Worm (Caenorhabditis elegans): ENCODE measurements around the gene C45B2.8.

Gene C45B2.8

DNA sequence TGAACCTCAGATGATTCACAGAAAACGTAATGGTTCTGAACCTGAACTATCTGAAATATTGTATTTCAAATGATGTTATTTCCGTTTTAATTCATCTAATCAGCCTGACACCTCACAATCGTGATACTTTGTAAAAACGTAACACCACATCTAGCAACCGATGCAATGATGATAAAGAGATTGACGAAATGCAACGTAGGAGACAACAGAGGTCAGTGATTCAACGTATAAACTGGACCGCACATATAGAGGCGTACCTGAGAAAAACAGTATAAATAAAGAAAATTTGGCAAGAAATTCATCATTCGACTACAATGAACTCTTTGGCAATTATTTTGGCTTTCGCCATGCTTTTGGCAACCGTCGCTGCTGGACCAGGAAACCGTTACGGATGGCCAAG, 3.3 kb upstream of the C45B2.8 start, which contains the start of gene C45B2.2:
TSS of gene C45B2.2 (plus strand) at position 301 of the 400 bp plus-strand sequence.
- TF ChIP-seq ZK337.2 (GFP tag; IDR thresholded peaks at IDR 0.05) (no peak), php-3 (GFP tag; IDR thresholded peaks at IDR 0.05) (no peak), jun-1 (tag; optimal IDR thresholded peaks at IDR 0.05) (no peak), saeg-2 (GFP tag; IDR thresholded peaks at IDR 0.05) (no peak), pha-4 (GFP tag; IDR thresholded peaks at IDR 0.05) (no peak), pha-4 (tag; optimal IDR thresholded peaks at IDR 0.05) (no peak), D1046.2 (GFP tag; IDR thresholded peaks at IDR 0.05) (no peak), unc-130 (GFP tag; optimal IDR thresholded peaks at IDR 0.05) (no peak)

DNA sequence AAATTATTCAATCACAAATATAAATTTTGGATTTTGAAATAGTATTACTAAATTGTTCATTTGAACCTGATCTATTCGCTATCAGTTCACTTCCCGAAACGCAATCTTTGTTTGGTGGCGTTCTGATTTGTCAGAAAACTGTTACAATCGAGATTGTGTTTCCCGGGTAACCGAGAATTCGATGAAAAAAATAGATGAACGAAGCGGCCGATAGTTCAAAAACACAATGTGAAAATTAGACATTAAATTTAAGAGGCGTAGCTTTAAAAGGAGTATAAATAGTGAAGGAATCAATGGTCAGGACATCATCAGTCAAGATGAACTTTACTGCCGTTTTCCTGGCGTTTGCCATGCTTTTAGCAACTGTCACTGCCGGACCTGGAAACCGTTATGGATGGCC, 2.0 kb upstream of the C45B2.8 start, which contains the start of gene C45B2.1:
TSS of gene C45B2.1 (plus strand) at position 301 of the 400 bp plus-strand sequence.
- TF ChIP-seq mdl-1 (tag; optimal IDR thresholded peaks at IDR 0.05) = no peak
- no peak for TF ChIP-seq T20F7.1 (GFP tag; optimal IDR thresholded peaks at IDR 0.05)
- no peak for TF ChIP-seq nhr-11 (tag; optimal IDR thresholded peaks at IDR 0.05)
- no peak for TF ChIP-seq pha-4 (GFP tag; IDR thresholded peaks at IDR 0.05)
- TF ChIP-seq pha-4 (tag; optimal IDR thresholded peaks at IDR 0.05) = no peak
- no peak for TF ChIP-seq nhr-10 (tag; optimal IDR thresholded peaks at IDR 0.05)
- no peak for TF ChIP-seq ceh-32 (tag; optimal IDR thresholded peaks at IDR 0.05; ENCODE audit: poor library complexity)
- TF ChIP-seq zfp-3 (GFP tag; conservative IDR thresholded peaks at IDR 0.05) = no peak
- no peak for TF ChIP-seq Y75B8A.6 (GFP tag; IDR thresholded peaks at IDR 0.05)
- TF ChIP-seq Y5F2A.4 (GFP tag; optimal IDR thresholded peaks at IDR 0.05) = no peak
- TF ChIP-seq nhr-41 (GFP tag; IDR thresholded peaks at IDR 0.05) = no peak
- TF ChIP-seq hif-1 (tag; optimal IDR thresholded peaks at IDR 0.05) = no peak
- no peak for TF ChIP-seq nhr-28 (tag; optimal IDR thresholded peaks at IDR 0.05)
- no peak for TF ChIP-seq unc-130 (GFP tag; optimal IDR thresholded peaks at IDR 0.05)
- no peak for TF ChIP-seq mep-1 (tag; optimal IDR thresholded peaks at IDR 0.05)
- TF ChIP-seq nhr-48 (tag; optimal IDR thresholded peaks at IDR 0.05) = no peak
- no peak for TF ChIP-seq mxl-2 (GFP tag; conservative IDR thresholded peaks at IDR 0.05)
- TF ChIP-seq T26A8.4 (GFP tag; IDR thresholded peaks at IDR 0.05) = no peak
- TF ChIP-seq lin-39 (tag; optimal IDR thresholded peaks at IDR 0.05) = no peak
- no peak for TF ChIP-seq ztf-11 (tag; optimal IDR thresholded peaks at IDR 0.05)

DNA sequence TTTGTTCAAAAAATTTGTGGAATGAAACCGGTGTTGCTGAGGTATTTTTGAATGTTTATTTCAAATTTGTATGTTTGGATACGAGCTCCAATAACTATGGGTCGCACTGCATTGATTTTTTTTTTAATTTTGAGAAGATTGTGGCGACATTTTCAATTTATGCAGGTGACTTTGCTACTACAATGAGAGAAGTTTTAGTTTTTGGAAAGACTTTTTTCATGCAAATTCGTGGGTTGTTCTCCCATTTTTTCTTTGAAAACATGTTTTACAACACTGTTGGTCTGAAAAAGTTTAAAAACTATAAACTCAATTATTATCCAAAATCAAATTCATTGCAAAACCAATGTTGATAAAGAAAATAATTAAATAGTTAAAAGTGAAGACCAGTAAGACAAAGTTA, 942 bp downstream of the C45B2.8 start:
- no peak for TF ChIP-seq unc-62 (GFP tag; optimal IDR thresholded peaks at IDR 0.05 in 1 of 2)
- no peak for TF ChIP-seq unc-62 (tag; optimal IDR thresholded peaks at IDR 0.05)
- peak; percentile 26 for TF ChIP-seq dmd-6 (GFP tag; IDR thresholded peaks at IDR 0.05)
- TF ChIP-seq nhr-28 (tag; optimal IDR thresholded peaks at IDR 0.05) = peak; percentile 21
- no peak for TF ChIP-seq R02D3.7 (tag; optimal IDR thresholded peaks at IDR 0.05)
- no peak for TF ChIP-seq cey-2 (tag; optimal IDR thresholded peaks at IDR 0.05; ENCODE audit: borderline replicate concordance, insufficient read depth)
- peak; percentile 59; the same call in 1 of the 2 replicates for TF ChIP-seq pha-4 (GFP tag; IDR thresholded peaks at IDR 0.05)
- no peak for TF ChIP-seq pha-4 (tag; optimal IDR thresholded peaks at IDR 0.05)
- no peak for TF ChIP-seq nhr-10 (tag; optimal IDR thresholded peaks at IDR 0.05)
- no peak for TF ChIP-seq hif-1 (tag; optimal IDR thresholded peaks at IDR 0.05)
- 0 out of 2 replicates have a peak, but pooled peaks have one; percentile 30 for TF ChIP-seq lim-7 (GFP tag; IDR thresholded peaks at IDR 0.05)
- no peak for TF ChIP-seq ceh-62 (tag; optimal IDR thresholded peaks at IDR 0.05)
- TF ChIP-seq ZK546.5 (tag; optimal IDR thresholded peaks at IDR 0.05) = no peak
- peak; percentile 59 for TF ChIP-seq mes-2 (tag; optimal IDR thresholded peaks at IDR 0.05; ENCODE audit: poor library complexity, severe bottlenecking)
- TF ChIP-seq vab-7 (GFP tag; IDR thresholded peaks at IDR 0.05) = 0 out of 2 replicates have a peak, but pooled peaks have one; percentile 25
- TF ChIP-seq zfp-3 (GFP tag; conservative IDR thresholded peaks at IDR 0.05) = peak; percentile 61; the same call in 1 of the 2 replicates
- TF ChIP-seq egl-43 (GFP tag; IDR thresholded peaks at IDR 0.05) = no peak
- peak; percentile 71 for TF ChIP-seq duxl-1 (tag; optimal IDR thresholded peaks at IDR 0.05; ENCODE audit: poor library complexity)
- peak; percentile 38 for TF ChIP-seq lin-38 (GFP tag; IDR thresholded peaks at IDR 0.05)
- TF ChIP-seq skn-1 (tag; optimal IDR thresholded peaks at IDR 0.05) = no peak
- 0 out of 2 replicates have a peak, but pooled peaks have one; percentile 79 for TF ChIP-seq T26A8.4 (GFP tag; IDR thresholded peaks at IDR 0.05)
- no peak for TF ChIP-seq ama-1 (optimal IDR thresholded peaks at IDR 0.05)
- peak; percentile 47 for TF ChIP-seq hlh-11 (tag; optimal IDR thresholded peaks at IDR 0.05)
- no peak for TF ChIP-seq tra-1 (GFP tag; IDR thresholded peaks at IDR 0.05)
- peak; percentile 76 for TF ChIP-seq nhr-102 (tag; optimal IDR thresholded peaks at IDR 0.05)
- 0 out of 2 replicates have a peak, but pooled peaks have one; percentile 16 for TF ChIP-seq lin-1 (GFP tag; IDR thresholded peaks at IDR 0.05)
- TF ChIP-seq nhr-237 (tag; optimal IDR thresholded peaks at IDR 0.05) = peak; percentile 50
- TF ChIP-seq nhr-48 (tag; optimal IDR thresholded peaks at IDR 0.05) = peak; percentile 21
- peak; percentile 13 for TF ChIP-seq T20F7.1 (GFP tag; optimal IDR thresholded peaks at IDR 0.05)
- peak; percentile 45 for TF ChIP-seq nhr-77 (tag; optimal IDR thresholded peaks at IDR 0.05)
